Fruit fly (Drosophila melanogaster): ENCODE data around the gene CG42504.

CG42504 gene

DNA sequence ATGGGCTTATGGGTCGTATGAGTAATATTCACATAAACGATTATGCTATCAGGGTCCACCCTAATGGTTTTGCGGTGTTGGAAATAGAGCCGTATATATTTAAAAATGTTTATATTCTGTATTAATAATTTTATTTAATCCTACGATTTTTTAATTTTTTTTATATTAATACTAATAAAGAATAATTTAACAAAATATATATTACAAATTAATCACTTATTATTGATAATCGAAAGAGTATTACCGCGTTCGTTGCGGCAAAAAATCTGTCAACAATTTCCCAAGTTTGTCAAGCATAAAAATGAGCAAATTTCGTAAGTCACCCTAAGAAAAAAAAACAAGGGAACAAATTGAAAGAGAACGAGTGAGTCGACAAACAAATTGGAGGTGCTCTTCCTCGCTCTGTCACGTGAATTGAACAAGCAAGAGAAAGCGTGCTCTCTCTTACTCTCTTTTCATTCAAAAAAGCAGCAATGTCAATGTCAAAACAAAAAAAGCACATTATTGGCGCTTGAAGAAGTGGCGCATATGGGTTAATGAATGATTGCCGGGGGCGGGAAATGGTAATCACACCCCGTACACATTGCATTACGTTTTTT lies 48.9 kb upstream of the CG42504 start (continued):
- TF ChIP-seq D19A (tag; optimal IDR thresholded peaks at IDR 0.05) (peak; percentile 83), psq (GFP tag; optimal IDR thresholded peaks at IDR 0.05) (no peak), twi (tag; optimal IDR thresholded peaks at IDR 0.05) (no peak), CG7839 (tag; optimal IDR thresholded peaks at IDR 0.05) (peak; percentile 33), hth (optimal IDR thresholded peaks at IDR 0.05) (no peak), kni (GFP tag; optimal IDR thresholded peaks at IDR 0.05) (no peak), CG18599 (GFP tag; optimal IDR thresholded peaks at IDR 0.05) (peak; percentile 22), tx (GFP tag; optimal IDR thresholded peaks at IDR 0.05) (no peak), kay (GFP tag; optimal IDR thresholded peaks at IDR 0.05) (no peak), Sin3A (optimal IDR thresholded peaks at IDR 0.05) (no peak), kah (GFP tag; optimal IDR thresholded peaks at IDR 0.05) (no peak), Med (GFP tag) (peak; percentile 32), CG3281 (GFP tag; optimal IDR thresholded peaks at IDR 0.05) (peak; percentile 2), Oli (tag; optimal IDR thresholded peaks at IDR 0.05) (peak; percentile 18), CG3163 (GFP tag; optimal IDR thresholded peaks at IDR 0.05) (peak; percentile 76), Rx (GFP tag; IDR thresholded peaks at IDR 0.05) (no peak), gem (tag; optimal IDR thresholded peaks at IDR 0.05) (peak; percentile 38), CG13775 (GFP tag; optimal IDR thresholded peaks at IDR 0.05) (no peak), Kr (GFP tag; optimal IDR thresholded peaks at IDR 0.05) (no peak), Mrtf (GFP tag; IDR thresholded peaks at IDR 0.05) (no peak), CG2120 (GFP tag; optimal IDR thresholded peaks at IDR 0.05) (no peak), luna (GFP tag; optimal IDR thresholded peaks at IDR 0.05) (no peak), Chrac-16 (GFP tag; optimal IDR thresholded peaks at IDR 0.05) (no peak), toy (GFP tag; IDR thresholded peaks at IDR 0.05) (no peak), zen (tag; optimal IDR thresholded peaks at IDR 0.05) (no peak), Mes4 (GFP tag; optimal IDR thresholded peaks at IDR 0.05) (no peak)

DNA sequence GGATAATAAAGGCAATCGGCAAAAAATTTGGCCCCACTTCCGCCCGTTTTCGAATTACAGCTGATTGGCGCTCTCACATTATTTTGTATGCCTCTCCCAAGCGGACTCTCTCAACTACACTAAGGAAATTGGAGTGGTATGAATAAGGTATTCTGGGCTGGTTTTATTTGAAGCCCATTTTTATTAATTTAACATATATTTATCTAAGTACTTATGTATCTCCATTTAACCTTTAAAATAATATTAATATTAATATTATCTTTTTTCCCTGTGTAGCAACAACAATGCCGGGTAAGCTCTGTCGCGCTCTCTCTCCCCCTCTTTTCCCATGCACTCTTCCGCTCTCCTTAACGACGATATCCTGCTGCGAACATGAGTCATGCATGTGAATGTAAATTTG lies 47.4 kb upstream of the CG42504 start:
- TF ChIP-seq pum (GFP tag; optimal IDR thresholded peaks at IDR 0.05): no peak
- peak; percentile 55; the same call in 2 of the 3 replicates for TF ChIP-seq CG2889 (GFP tag; IDR thresholded peaks at IDR 0.05)
- peak; percentile 68 for TF ChIP-seq CG11247 (GFP tag; IDR thresholded peaks at IDR 0.05)
- TF ChIP-seq CG11560 (tag; IDR thresholded peaks at IDR 0.05): no peak; the same call in 2 of the 3 replicates
- no peak for TF ChIP-seq HLH54F (GFP tag; optimal IDR thresholded peaks at IDR 0.05)
- peak; percentile 85 for TF ChIP-seq CG13296 (GFP tag; optimal IDR thresholded peaks at IDR 0.05)
- no peak for TF ChIP-seq CG14860 (GFP tag; IDR thresholded peaks at IDR 0.05; ENCODE audit: partially characterized antibody)
- peak; percentile 18 to 56 for TF ChIP-seq Trl (optimal IDR thresholded peaks at IDR 0.05)
- no peak for TF ChIP-seq Trl (GFP tag; optimal IDR thresholded peaks at IDR 0.05)
- no peak for TF ChIP-seq Hr78 (GFP tag; optimal IDR thresholded peaks at IDR 0.05)
- peak; percentile 90 for TF ChIP-seq CG2678 (tag; optimal IDR thresholded peaks at IDR 0.05)
- peak; percentile 53 for TF ChIP-seq CG12299 (tag; optimal IDR thresholded peaks at IDR 0.05)
- peak; percentile 68 for TF ChIP-seq ap (GFP tag; IDR thresholded peaks at IDR 0.05)
- TF ChIP-seq nerfin-1 (tag; optimal IDR thresholded peaks at IDR 0.05): no peak
- no peak for TF ChIP-seq exex (tag; optimal IDR thresholded peaks at IDR 0.05)
- peak; percentile 84 for TF ChIP-seq sob (GFP tag; IDR thresholded peaks at IDR 0.05)
- peak; percentile 45 for TF ChIP-seq CG12104 (GFP tag; optimal IDR thresholded peaks at IDR 0.05)
- peak; percentile 87 for TF ChIP-seq ranshi (GFP tag; IDR thresholded peaks at IDR 0.05)
- peak; percentile 62 for TF ChIP-seq Hr3 (GFP tag; optimal IDR thresholded peaks at IDR 0.05)
- no peak for TF ChIP-seq CG13624 (GFP tag; optimal IDR thresholded peaks at IDR 0.05)
- TF ChIP-seq Vsx1 (GFP tag; optimal IDR thresholded peaks at IDR 0.05): no peak
- peak; percentile 1 for TF ChIP-seq fd64A (GFP tag; optimal IDR thresholded peaks at IDR 0.05)
- TF ChIP-seq ewg (GFP tag; optimal IDR thresholded peaks at IDR 0.05): peak; percentile 55
- peak; percentile 74 for TF ChIP-seq CG14050 (GFP tag; IDR thresholded peaks at IDR 0.05)
- TF ChIP-seq CG8359 (GFP tag; optimal IDR thresholded peaks at IDR 0.05; ENCODE audit: borderline replicate concordance): no peak
- peak; percentile 52; the same call in 1 of the 2 replicates for TF ChIP-seq E2f2 (GFP tag; IDR thresholded peaks at IDR 0.05)
- peak; percentile 77 for TF ChIP-seq so (GFP tag; IDR thresholded peaks at IDR 0.05)
